Fruit fly (Drosophila melanogaster): Measurements from ENCODE around the gene CG13280.
A peak's percentile ranks its signal among the peaks of the same experiment; 100 is the strongest.

Gene CG13280

DNA sequence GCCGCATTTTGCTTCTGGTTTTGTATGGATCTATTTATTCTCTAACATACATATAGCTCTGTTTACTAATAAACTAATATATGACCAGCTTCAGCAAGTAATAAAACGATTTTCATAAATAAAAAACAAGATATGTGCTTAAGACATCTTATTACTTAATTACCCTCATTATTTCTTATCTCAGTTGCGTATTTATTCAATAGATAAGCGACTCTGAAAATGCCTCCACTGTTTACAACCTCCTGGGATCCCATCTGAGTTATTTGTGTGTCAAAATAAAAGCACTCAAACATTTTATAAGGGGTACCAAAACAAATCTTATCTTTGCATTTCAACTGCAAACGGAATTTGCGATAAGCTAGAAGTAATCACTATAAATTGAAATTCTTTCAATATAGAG is 1.2 kb downstream of the CG13280 start (continued):
- TF ChIP-seq CHES-1-like (GFP tag; optimal IDR thresholded peaks at IDR 0.05), result no peak
- no peak for TF ChIP-seq CG13123 (GFP tag; optimal IDR thresholded peaks at IDR 0.05)
- no peak for TF ChIP-seq aop (GFP tag; IDR thresholded peaks at IDR 0.05)
- TF ChIP-seq tx (GFP tag; optimal IDR thresholded peaks at IDR 0.05), result no peak
- TF ChIP-seq CG1233 (GFP tag; optimal IDR thresholded peaks at IDR 0.05), result no peak
- TF ChIP-seq CG4617 (GFP tag; optimal IDR thresholded peaks at IDR 0.05; ENCODE audit: borderline replicate concordance), result no peak
- no peak for TF ChIP-seq CG8388 (GFP tag; optimal IDR thresholded peaks at IDR 0.05)
- TF ChIP-seq her (GFP tag; optimal IDR thresholded peaks at IDR 0.05), result no peak
- no peak for TF ChIP-seq Hr3 (GFP tag; optimal IDR thresholded peaks at IDR 0.05)
- TF ChIP-seq CG8924 (tag; optimal IDR thresholded peaks at IDR 0.05), result peak; percentile 20
- no peak for TF ChIP-seq gcm2 (GFP tag; optimal IDR thresholded peaks at IDR 0.05)
- TF ChIP-seq jigr1 (GFP tag; IDR thresholded peaks at IDR 0.05), result no peak
- peak; percentile 29 for TF ChIP-seq Med (GFP tag)
- TF ChIP-seq kah (GFP tag; optimal IDR thresholded peaks at IDR 0.05), result peak; percentile 4
- no peak for TF ChIP-seq trh (GFP tag; optimal IDR thresholded peaks at IDR 0.05)
- TF ChIP-seq CG8478 (optimal IDR thresholded peaks at IDR 0.05), result no peak
- no peak for TF ChIP-seq CG2875 (GFP tag; optimal IDR thresholded peaks at IDR 0.05)
- TF ChIP-seq CG15514 (GFP tag; optimal IDR thresholded peaks at IDR 0.05), result peak; percentile 32
- no peak for TF ChIP-seq Ets97D (GFP tag; optimal IDR thresholded peaks at IDR 0.05)
- no peak for TF ChIP-seq Lpt (GFP tag; optimal IDR thresholded peaks at IDR 0.05)
- TF ChIP-seq CG31441 (GFP tag; IDR thresholded peaks at IDR 0.05), result no peak
- TF ChIP-seq PHDP (tag; optimal IDR thresholded peaks at IDR 0.05), result peak; percentile 74
- TF ChIP-seq odd (GFP tag; optimal IDR thresholded peaks at IDR 0.05), result peak; percentile 62
- peak; percentile 50 for TF ChIP-seq unpg (GFP tag; optimal IDR thresholded peaks at IDR 0.05)
- peak; percentile 86 for TF ChIP-seq CG13894 (tag; optimal IDR thresholded peaks at IDR 0.05)
- no peak for TF ChIP-seq slp2 (GFP tag; optimal IDR thresholded peaks at IDR 0.05)
- TF ChIP-seq CG9727 (GFP tag; optimal IDR thresholded peaks at IDR 0.05), result no peak
- TF ChIP-seq dysf (GFP tag; IDR thresholded peaks at IDR 0.05), result no peak
- TF ChIP-seq Six4 (GFP tag; optimal IDR thresholded peaks at IDR 0.05), result no peak
- TF ChIP-seq Nf-YA (GFP tag; IDR thresholded peaks at IDR 0.05), result no peak
- no peak for TF ChIP-seq H15 (GFP tag; IDR thresholded peaks at IDR 0.05)
- no peak for TF ChIP-seq ash1 (GFP tag; optimal IDR thresholded peaks at IDR 0.05)
- TF ChIP-seq CG32772 (GFP tag; IDR thresholded peaks at IDR 0.05), result no peak
- TF ChIP-seq CG13296 (GFP tag; optimal IDR thresholded peaks at IDR 0.05), result peak; percentile 79
- no peak for TF ChIP-seq CG6689 (GFP tag; IDR thresholded peaks at IDR 0.05)
- no peak for TF ChIP-seq Lhr (GFP tag; optimal IDR thresholded peaks at IDR 0.05)
- no peak for TF ChIP-seq zf30C (GFP tag; optimal IDR thresholded peaks at IDR 0.05)
- TF ChIP-seq Side (GFP tag; optimal IDR thresholded peaks at IDR 0.05), result no peak
- no peak for TF ChIP-seq pros (GFP tag; optimal IDR thresholded peaks at IDR 0.05)
- TF ChIP-seq HmgD (GFP tag; optimal IDR thresholded peaks at IDR 0.05), result no peak
- TF ChIP-seq da (GFP tag; optimal IDR thresholded peaks at IDR 0.05), result no peak
- TF ChIP-seq seq (GFP tag; IDR thresholded peaks at IDR 0.05), result no peak
- peak; percentile 25 for TF ChIP-seq gem (tag; optimal IDR thresholded peaks at IDR 0.05)
- no peak for TF ChIP-seq Atf6 (GFP tag; IDR thresholded peaks at IDR 0.05)
- no peak for TF ChIP-seq tup (GFP tag; optimal IDR thresholded peaks at IDR 0.05)
- no peak for TF ChIP-seq al (GFP tag; IDR thresholded peaks at IDR 0.05)
- TF ChIP-seq pnt (GFP tag; optimal IDR thresholded peaks at IDR 0.05), result no peak
- no peak for TF ChIP-seq fu2 (GFP tag; optimal IDR thresholded peaks at IDR 0.05)
- TF ChIP-seq CG2120 (GFP tag; optimal IDR thresholded peaks at IDR 0.05), result no peak
- no peak for TF ChIP-seq Xrp1 (GFP tag; IDR thresholded peaks at IDR 0.05)
- TF ChIP-seq CG7271 (tag; optimal IDR thresholded peaks at IDR 0.05), result no peak
- no peak for TF ChIP-seq Drgx (GFP tag; IDR thresholded peaks at IDR 0.05)
- TF ChIP-seq z (GFP tag; IDR thresholded peaks at IDR 0.05), result peak; percentile 48; the same call in 1 of the 3 replicates
- no peak for TF ChIP-seq fru (optimal IDR thresholded peaks at IDR 0.05)

All from whole organism, embryonic.